Worm (Caenorhabditis elegans): ENCODE data around the gene ccch-3.

The ccch-3 gene

ce11 chrV:12637238-12637690 lies 22.2 kb downstream of the ccch-3 start, which contains the start of gene F56H9.2:
Gene F56H9.2 (plus strand): TSS chrV:12637663.
- TF ChIP-seq dpl-1 (GFP tag; optimal IDR thresholded peaks at IDR 0.05) (no peak), nhr-90 (tag; optimal IDR thresholded peaks at IDR 0.05) (no peak), ceh-40 (GFP tag; IDR thresholded peaks at IDR 0.05) (no peak), ceh-79 (tag; optimal IDR thresholded peaks at IDR 0.05) (no peak), F23B12.7 (tag; optimal IDR thresholded peaks at IDR 0.05; ENCODE audit: insufficient read depth) (no peak), dpff-1 (tag; optimal IDR thresholded peaks at IDR 0.05) (no peak), C17E4.6 (GFP tag; IDR thresholded peaks at IDR 0.05) (no peak), die-1 (tag; optimal IDR thresholded peaks at IDR 0.05) (peak; percentile 5), efl-1 (GFP tag; optimal IDR thresholded peaks at IDR 0.05) (no peak), K12H6.12 (tag; optimal IDR thresholded peaks at IDR 0.05) (peak; percentile 67), F33H1.4 (GFP tag; IDR thresholded peaks at IDR 0.05) (no peak), fkh-3 (tag; optimal IDR thresholded peaks at IDR 0.05) (no peak), nfya-1 (tag; optimal IDR thresholded peaks at IDR 0.05; ENCODE audit: borderline replicate concordance, insufficient read depth) (no peak), snpc-1.3 (tag; optimal IDR thresholded peaks at IDR 0.05; ENCODE audit: insufficient read depth) (no peak), chd-7 (tag; optimal IDR thresholded peaks at IDR 0.05) (peak; percentile 68), ets-4 (GFP tag; optimal IDR thresholded peaks at IDR 0.05) (peak; percentile 11), mcd-1 (GFP tag; IDR thresholded peaks at IDR 0.05) (peak; percentile 43; the same call in 1 of the 2 replicates), tbp1 (GFP tag; optimal IDR thresholded peaks at IDR 0.05) (peak; percentile 31), B0019.2 (GFP tag; conservative IDR thresholded peaks at IDR 0.05) (no peak), hlh-12 (tag; optimal IDR thresholded peaks at IDR 0.05) (no peak), hmg-1.2 (GFP tag; IDR thresholded peaks at IDR 0.05) (peak; percentile 50; the same call in 1 of the 2 replicates), madf-6 (GFP tag; IDR thresholded peaks at IDR 0.05) (no peak), atf-7 (tag; optimal IDR thresholded peaks at IDR 0.05) (peak; percentile 60), nhr-80 (tag; optimal IDR thresholded peaks at IDR 0.05) (peak; percentile 52), sdz-38 (tag; optimal IDR thresholded peaks at IDR 0.05) (no peak), tbx-9 (tag; optimal IDR thresholded peaks at IDR 0.05; ENCODE audit: borderline replicate concordance) (no peak), B0336.3 (GFP tag; IDR thresholded peaks at IDR 0.05) (peak; percentile 61), T07F8.4 (tag; optimal IDR thresholded peaks at IDR 0.05) (no peak), attf-5 (GFP tag; optimal IDR thresholded peaks at IDR 0.05) (peak; percentile 55), ztf-22 (GFP tag; optimal IDR thresholded peaks at IDR 0.05) (peak; percentile 73), B0035.1 (tag; optimal IDR thresholded peaks at IDR 0.05) (no peak), K11D2.4 (GFP tag; IDR thresholded peaks at IDR 0.05) (peak; percentile 39; the same call in 1 of the 2 replicates), ekl-4 (GFP tag; IDR thresholded peaks at IDR 0.05) (peak; percentile 46; the same call in 1 of the 2 replicates), snpc-4 (GFP tag; optimal IDR thresholded peaks at IDR 0.05) (no peak), snpc-4 (tag; optimal IDR thresholded peaks at IDR 0.05) (peak in 1 of 4 experiments; percentile 20), hsf-1 (GFP tag; IDR thresholded peaks at IDR 0.05) (peak; percentile 50; the same call in 1 of the 2 replicates), rcor-1 (GFP tag; IDR thresholded peaks at IDR 0.05) (0 out of 2 replicates have a peak, but pooled peaks have one; percentile 21), cebp-1 (GFP tag; IDR thresholded peaks at IDR 0.05) (no peak), cebp-1 (tag; optimal IDR thresholded peaks at IDR 0.05) (peak; percentile 64), pbrm-1 (GFP tag; IDR thresholded peaks at IDR 0.05) (no peak), lag-1 (GFP tag; IDR thresholded peaks at IDR 0.05) (no peak), lin-40 (tag; optimal IDR thresholded peaks at IDR 0.05) (peak; percentile 67), ztf-26 (tag; optimal IDR thresholded peaks at IDR 0.05) (peak; percentile 76), F57C9.4 (tag; optimal IDR thresholded peaks at IDR 0.05) (no peak), C06A6.2 (GFP tag; conservative IDR thresholded peaks at IDR 0.05) (peak; percentile 67; the same call in 1 of the 2 replicates), nfyb-1 (GFP tag; IDR thresholded peaks at IDR 0.05) (peak; percentile 73), F49E8.2 (tag; optimal IDR thresholded peaks at IDR 0.05; ENCODE audit: insufficient read depth) (no peak), lin-35 (GFP tag; optimal IDR thresholded peaks at IDR 0.05) (peak in 1 of 3 experiments; percentile 18), somi-1 (GFP tag; optimal IDR thresholded peaks at IDR 0.05) (peak; percentile 7)
